Fruit fly (Drosophila melanogaster) whole organism, embryonic: Measurements from ENCODE around the gene Sap130.
A peak's percentile ranks its signal among the peaks of the same experiment; 100 is the strongest.

ENCODE experiments used
- CG10462 ChIP-seq: fragments of 200-800 bp; sonication (Bioruptor generic); optimal IDR thresholded peaks from 2 replicates; lab custom pipeline; 2016; ENCODE audit warnings: missing biosample characterization, missing genetic modification characterization
- CG11723 ChIP-seq: fragments of 200-800 bp; sonication (Bioruptor generic); optimal IDR thresholded peaks from 2 replicates; lab custom pipeline; 2017; ENCODE audit warnings: missing biosample characterization, mild to moderate bottlenecking, missing genetic modification characterization
- CG12219 ChIP-seq: fragments of 200-800 bp; sonication (Bioruptor generic); optimal IDR thresholded peaks from 3 replicates; lab custom pipeline; 2018; ENCODE audit warnings: missing biosample characterization, mild to moderate bottlenecking, missing genetic modification characterization
- CG12769 ChIP-seq: fragments of 200-800 bp; sonication (Bioruptor generic); optimal IDR thresholded peaks from 2 replicates; lab custom pipeline; 2019; ENCODE audit warnings: missing biosample characterization, mild to moderate bottlenecking, missing genetic modification characterization, moderate library complexity
- CG13287 ChIP-seq: fragments of 200-800 bp; sonication (Bioruptor generic); IDR thresholded peaks from 2 replicates; pipeline ENCODE4 v1.3.6; 2022; ENCODE audit warnings: missing biosample characterization, missing genetic modification characterization; ENCODE audit not compliant: partially characterized antibody
- CG15514 ChIP-seq: fragments of 200-800 bp; sonication (Bioruptor generic); optimal IDR thresholded peaks from 3 replicates; lab custom pipeline; 2017; ENCODE audit warnings: missing biosample characterization, missing genetic modification characterization, mild to moderate bottlenecking, moderate library complexity, missing genetic modification reagents
- CG1602 ChIP-seq: fragments of 200-800 bp; sonication (Bioruptor generic); optimal IDR thresholded peaks from 3 replicates; lab custom pipeline; 2016; ENCODE audit warnings: missing biosample characterization, missing genetic modification characterization
- CG1647 ChIP-seq: fragments of 200-800 bp; sonication (Bioruptor generic); optimal IDR thresholded peaks from 3 replicates; lab custom pipeline; 2016; ENCODE audit warnings: missing biosample characterization, missing genetic modification characterization
- CG18476 ChIP-seq: fragments of 200-800 bp; sonication (Bioruptor generic); optimal IDR thresholded peaks from 2 replicates; lab custom pipeline; 2016; ENCODE audit warnings: missing biosample characterization, mild to moderate bottlenecking, missing genetic modification characterization
- CG18619 ChIP-seq: fragments of 200-800 bp; sonication (Bioruptor generic); optimal IDR thresholded peaks from 3 replicates; lab custom pipeline; 2017; ENCODE audit warnings: missing biosample characterization, mild to moderate bottlenecking, missing genetic modification characterization
- CG2875 ChIP-seq: fragments of 200-800 bp; sonication (Bioruptor generic); optimal IDR thresholded peaks from 2 replicates; lab custom pipeline; 2017; ENCODE audit warnings: missing biosample characterization, mild to moderate bottlenecking, missing genetic modification characterization, missing genetic modification reagents
- CG3065 ChIP-seq: fragments of 200-800 bp; sonication (Bioruptor generic); optimal IDR thresholded peaks from 2 replicates; lab custom pipeline; 2016; ENCODE audit warnings: missing biosample characterization, missing genetic modification characterization
- CG9609 ChIP-seq: fragments of 200-800 bp; sonication (Bioruptor generic); optimal IDR thresholded peaks from 3 replicates; lab custom pipeline; 2016; ENCODE audit warnings: missing biosample characterization, missing genetic modification characterization
- CG9727 ChIP-seq: fragments of 200-800 bp; sonication (Bioruptor generic); optimal IDR thresholded peaks from 3 replicates; lab custom pipeline; 2017; ENCODE audit warnings: missing biosample characterization, mild to moderate bottlenecking, missing genetic modification characterization
- H15 ChIP-seq: fragments of 200-800 bp; sonication (Bioruptor generic); IDR thresholded peaks from 3 replicates; pipeline ENCODE4 v1.3.6; 2022; ENCODE audit warnings: missing biosample characterization, missing genetic modification characterization
- HLH54F ChIP-seq: fragments of 200-800 bp; sonication (Bioruptor generic); optimal IDR thresholded peaks from 3 replicates; lab custom pipeline; 2016; ENCODE audit warnings: missing biosample characterization, missing genetic modification characterization
- HLHmδ ChIP-seq: fragments of 200-800 bp; sonication (Bioruptor generic); optimal IDR thresholded peaks from 2 replicates; lab custom pipeline; 2018; ENCODE audit warnings: missing biosample characterization, mild to moderate bottlenecking, missing genetic modification characterization, moderate library complexity
- Hr3 ChIP-seq: fragments of 200-800 bp; sonication (Bioruptor generic); optimal IDR thresholded peaks from 3 replicates; lab custom pipeline; 2016; ENCODE audit warnings: missing biosample characterization, missing genetic modification characterization
- Hr51 ChIP-seq, 2 experiments: fragments of 200-800 bp; sonication (Bioruptor generic); optimal IDR thresholded peaks; 2 replicates in 1 of 2; 3 replicates in 1 of 2; lab custom pipeline; 2016 to 2018; ENCODE audit warnings: missing biosample characterization in 2 of 2, missing genetic modification characterization in 2 of 2, mild to moderate bottlenecking in 1 of 2, moderate library complexity in 1 of 2
- Hsf ChIP-seq: fragments of 200-800 bp; sonication (Bioruptor generic); optimal IDR thresholded peaks from 3 replicates; lab custom pipeline; 2016; ENCODE audit warnings: missing biosample characterization, missing genetic modification characterization
- NC2β ChIP-seq: fragments of 200-800 bp; sonication (Bioruptor generic); optimal IDR thresholded peaks from 2 replicates; lab custom pipeline; 2016; ENCODE audit warnings: missing biosample characterization, missing genetic modification characterization
- Nf-YB ChIP-seq: fragments of 200-800 bp; sonication (Bioruptor generic); optimal IDR thresholded peaks from 3 replicates; lab custom pipeline; 2019; ENCODE audit warnings: missing biosample characterization, mild to moderate bottlenecking, missing genetic modification characterization, moderate library complexity
- Nf-YC ChIP-seq: fragments of 200-800 bp; optimal IDR thresholded peaks from 3 replicates; lab custom pipeline; 2019; ENCODE audit warnings: missing biosample characterization, mild to moderate bottlenecking, missing genetic modification characterization, moderate library complexity
- Pdp1 ChIP-seq, 2 experiments: fragments of 200-800 bp; sonication (Bioruptor generic); optimal IDR thresholded peaks; 3 replicates each; lab custom pipeline; 2016; ENCODE audit warnings: missing biosample characterization in 2 of 2, missing genetic modification characterization in 2 of 2, mild to moderate bottlenecking in 1 of 2, moderate library complexity in 1 of 2
- Six4 ChIP-seq: fragments of 200-800 bp; sonication (Bioruptor generic); optimal IDR thresholded peaks from 2 replicates; lab custom pipeline; 2016; ENCODE audit warnings: missing biosample characterization, missing genetic modification characterization
- Ssrp ChIP-seq: fragments of 200-800 bp; sonication (Bioruptor generic); optimal IDR thresholded peaks from 2 replicates; lab custom pipeline; 2018; ENCODE audit warnings: missing biosample characterization, mild to moderate bottlenecking, missing genetic modification characterization, moderate library complexity
- abd-A ChIP-seq: fragments of 200-800 bp; sonication (Bioruptor generic); optimal IDR thresholded peaks from 3 replicates; lab custom pipeline; 2019; ENCODE audit warnings: missing biosample characterization, mild to moderate bottlenecking, missing genetic modification characterization, moderate library complexity
- amos ChIP-seq: fragments of 200-800 bp; sonication (Bioruptor generic); IDR thresholded peaks from 2 replicates; pipeline ENCODE4 v1.3.6; 2022; ENCODE audit warnings: missing biosample characterization, missing genetic modification characterization; ENCODE audit not compliant: partially characterized antibody
- btn ChIP-seq: fragments of 200-800 bp; sonication (Bioruptor generic); optimal IDR thresholded peaks from 2 replicates; lab custom pipeline; 2016; ENCODE audit warnings: missing biosample characterization, missing genetic modification characterization
- chn ChIP-seq: fragments of 200-800 bp; sonication (Bioruptor generic); optimal IDR thresholded peaks from 2 replicates; lab custom pipeline; 2016; ENCODE audit warnings: missing biosample characterization, missing genetic modification characterization
- crol ChIP-seq: fragments of 200-800 bp; sonication (Bioruptor generic); IDR thresholded peaks from 2 replicates; pipeline ENCODE4 v1.3.6; 2022; ENCODE audit warnings: missing biosample characterization, missing genetic modification characterization
- crp ChIP-seq, 2 experiments: fragments of 200-800 bp; sonication (Bioruptor generic); optimal IDR thresholded peaks; 2 replicates in 1 of 2; 3 replicates in 1 of 2; lab custom pipeline; 2017; ENCODE audit warnings: missing biosample characterization in 2 of 2, missing genetic modification characterization in 2 of 2, mild to moderate bottlenecking in 1 of 2, moderate library complexity in 1 of 2
- dpn ChIP-seq, 2 experiments: fragments of 200-800 bp; sonication (Bioruptor generic); optimal IDR thresholded peaks; 3 replicates each; lab custom pipeline; 2016; ENCODE audit warnings: missing biosample characterization in 2 of 2, missing genetic modification characterization in 2 of 2
- fd96Cb ChIP-seq: fragments of 200-800 bp; sonication (Bioruptor generic); optimal IDR thresholded peaks from 2 replicates; lab custom pipeline; 2018; ENCODE audit warnings: missing biosample characterization, mild to moderate bottlenecking, missing genetic modification characterization, moderate library complexity
- jigr1 ChIP-seq: fragments of 200-800 bp; sonication (Bioruptor generic); IDR thresholded peaks from 3 replicates; pipeline ENCODE4 v1.3.6; 2022; ENCODE audit warnings: missing biosample characterization, missing genetic modification characterization
- lilli ChIP-seq: fragments of 200-800 bp; sonication (Bioruptor generic); optimal IDR thresholded peaks from 3 replicates; lab custom pipeline; 2016; ENCODE audit warnings: missing biosample characterization, missing genetic modification characterization
- nmo ChIP-seq: fragments of 200-800 bp; sonication (Bioruptor generic); optimal IDR thresholded peaks from 2 replicates; lab custom pipeline; 2018; ENCODE audit warnings: missing biosample characterization, mild to moderate bottlenecking, missing genetic modification characterization, moderate library complexity
- pan ChIP-seq, 4 experiments: fragments of >200 bp in 3 of 4; fragments of 200-800 bp in 1 of 4; sonication (Bioruptor generic) in 1 of 4; optimal IDR thresholded peaks in 3 of 4; IDR thresholded peaks in 1 of 4; 2 replicates each; pipeline versions ENCODE4 v1.3.6 to Lab custom; 2017 to 2022; ENCODE audit warnings: missing biosample characterization in 2 of 4, missing genetic modification characterization in 2 of 4, mixed read lengths in 1 of 4
- peb ChIP-seq: fragments of 200-800 bp; sonication (Bioruptor generic); IDR thresholded peaks from 2 replicates; pipeline ENCODE4 v1.3.6; 2022; ENCODE audit warnings: missing biosample characterization, missing genetic modification characterization
- pho ChIP-seq: fragments of 200-800 bp; sonication (Bioruptor generic); optimal IDR thresholded peaks from 2 replicates; lab custom pipeline; 2016; ENCODE audit warnings: missing biosample characterization, missing genetic modification characterization
- prd ChIP-seq, 3 experiments: fragments of >200 bp in 2 of 3; fragments of 200-800 bp in 1 of 3; sonication (Bioruptor generic) in 1 of 3; optimal IDR thresholded peaks in 2 of 3; IDR thresholded peaks in 1 of 3; 2 replicates in 2 of 3; 3 replicates in 1 of 3; pipeline versions ENCODE4 v1.3.6 to Lab custom; 2017 to 2022; ENCODE audit warnings: missing biosample characterization in 1 of 3, missing genetic modification characterization in 1 of 3
- ranshi ChIP-seq: fragments of 200-800 bp; sonication (Bioruptor generic); IDR thresholded peaks from 2 replicates; pipeline ENCODE4 v1.3.6; 2022; ENCODE audit warnings: missing biosample characterization, missing genetic modification characterization
- sisA ChIP-seq: fragments of 200-800 bp; sonication (Bioruptor generic); IDR thresholded peaks from 2 replicates; pipeline ENCODE4 v1.3.6; 2022; ENCODE audit warnings: missing biosample characterization, missing genetic modification characterization
- sqz ChIP-seq: fragments of 200-800 bp; sonication (Bioruptor generic); optimal IDR thresholded peaks from 3 replicates; lab custom pipeline; 2018; ENCODE audit warnings: missing biosample characterization, mild to moderate bottlenecking, missing genetic modification characterization
- sug ChIP-seq: fragments of 200-800 bp; optimal IDR thresholded peaks from 2 replicates; lab custom pipeline; 2019; ENCODE audit warnings: missing biosample characterization, mild to moderate bottlenecking, missing genetic modification characterization, moderate library complexity
- trh ChIP-seq: fragments of 200-800 bp; sonication (Bioruptor generic); optimal IDR thresholded peaks from 2 replicates; lab custom pipeline; 2016; ENCODE audit warnings: missing biosample characterization, missing genetic modification characterization
- wor ChIP-seq: fragments of 200-800 bp; sonication (Bioruptor generic); IDR thresholded peaks from 2 replicates; pipeline ENCODE4 v1.3.6; 2022; ENCODE audit warnings: missing biosample characterization, missing genetic modification characterization

The Sap130 gene

DNA sequence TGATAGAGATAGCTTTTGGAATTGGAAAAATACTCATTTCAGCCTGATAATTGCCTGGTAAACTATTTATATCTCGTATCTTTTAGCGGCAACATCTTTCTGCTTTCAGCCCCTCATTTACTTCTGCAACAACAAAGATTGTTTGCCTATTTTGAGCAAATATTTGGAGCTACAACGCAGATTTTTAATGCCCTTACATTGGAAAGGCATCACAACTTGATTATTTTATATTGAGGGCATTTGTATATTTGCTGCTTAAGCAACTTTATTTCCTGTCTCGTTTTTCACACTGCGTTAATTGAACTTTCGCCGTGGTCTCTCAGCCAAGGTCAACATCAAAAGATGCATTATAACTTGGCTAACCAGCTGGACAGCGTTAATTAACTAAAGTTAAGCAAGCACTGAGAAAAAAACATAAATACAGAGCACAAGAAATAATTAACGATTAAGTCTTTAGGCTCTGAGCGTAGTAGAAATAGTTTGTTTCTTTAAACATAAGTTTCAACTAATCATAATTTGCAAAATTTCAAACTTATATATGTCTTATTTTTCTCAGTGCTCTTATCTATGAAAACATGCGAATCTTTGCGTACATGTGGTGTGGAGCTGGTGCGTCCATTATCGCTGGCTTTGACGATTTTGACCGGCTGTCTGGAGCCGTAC, 25.7 kb downstream of the Sap130 start (continued):
- TF ChIP-seq sug (no peak), crol (GFP tag; lab: Robert Waterston, UW) (no peak), crp (GFP tag; optimal IDR thresholded peaks at IDR 0.05; lab: Kevin White, UChicago) (no peak), fd96Cb (tag; lab: Kevin White, UChicago) (peak; percentile 13), chn (GFP tag; lab: Kevin White, UChicago) (peak; percentile 24), Nf-YC (tag; lab: Kevin White, UChicago) (no peak), Nf-YB (GFP tag; lab: Kevin White, UChicago) (no peak), H15 (GFP tag; lab: Robert Waterston, UW) (0 out of 3 replicates have a peak, but pooled peaks have one; percentile 42), CG3065 (GFP tag; lab: Kevin White, UChicago) (no peak), prd (optimal IDR thresholded peaks at IDR 0.05; lab: Kevin White, UChicago) (no peak), prd (GFP tag; IDR thresholded peaks at IDR 0.05; lab: Robert Waterston, UW) (peak; percentile 74; the same call in 2 of the 3 replicates), CG12769 (tag; lab: Kevin White, UChicago) (peak; percentile 29), CG1647 (no peak), abd-A (no peak), CG13287 (GFP tag; lab: Robert Waterston, UW) (no peak), CG18619 (GFP tag; lab: Kevin White, UChicago) (peak; percentile 58), lilli (GFP tag; lab: Kevin White, UChicago) (peak; percentile 71), CG9727 (GFP tag; lab: Kevin White, UChicago) (peak; percentile 43), ranshi (peak; percentile 56; the same call in 1 of the 2 replicates), pan (optimal IDR thresholded peaks at IDR 0.05; lab: Kevin White, UChicago) (no peak), pan (GFP tag; optimal IDR thresholded peaks at IDR 0.05 in 1 of 2, IDR thresholded peaks at IDR 0.05 in 1 of 2) (peak in 1 of 2 experiments; percentile 69), btn (GFP tag; lab: Kevin White, UChicago) (no peak), CG9609 (GFP tag; lab: Kevin White, UChicago) (peak; percentile 49), CG11723 (GFP tag; lab: Kevin White, UChicago) (no peak), NC2β (no peak), CG1602 (GFP tag; lab: Kevin White, UChicago) (peak; percentile 34), HLHmδ (GFP tag; lab: Kevin White, UChicago) (no peak), CG2875 (GFP tag; lab: Kevin White, UChicago) (peak; percentile 24), Hsf (GFP tag; lab: Kevin White, UChicago) (peak; percentile 46), trh (GFP tag; lab: Kevin White, UChicago) (no peak), sisA (GFP tag; lab: Robert Waterston, UW) (peak; percentile 52; the same call in 1 of the 2 replicates), Hr3 (GFP tag; lab: Kevin White, UChicago) (peak; percentile 48), jigr1 (GFP tag; lab: Robert Waterston, UW) (no peak), Pdp1 (GFP tag; optimal IDR thresholded peaks at IDR 0.05; lab: Kevin White, UChicago) (peak in 1 of 2 experiments; percentile 27), wor (GFP tag; lab: Robert Waterston, UW) (0 out of 2 replicates have a peak, but pooled peaks have one; percentile 27), Six4 (GFP tag; lab: Kevin White, UChicago) (peak; percentile 19), HLH54F (peak; percentile 61), CG12219 (peak; percentile 38), amos (no peak), CG10462 (GFP tag; lab: Kevin White, UChicago) (no peak), peb (GFP tag; lab: Robert Waterston, UW) (no peak), CG15514 (peak; percentile 28), Hr51 (GFP tag; optimal IDR thresholded peaks at IDR 0.05; lab: Kevin White, UChicago) (peak in 1 of 2 experiments; percentile 79), sqz (GFP tag; lab: Kevin White, UChicago) (no peak), Ssrp (peak; percentile 43), pho (GFP tag; lab: Kevin White, UChicago) (peak; percentile 53), CG18476 (GFP tag; lab: Kevin White, UChicago) (peak; percentile 41), dpn (GFP tag; optimal IDR thresholded peaks at IDR 0.05; lab: Kevin White, UChicago) (peak; percentile 44 to 51), nmo (peak; percentile 53)
